Worm (Caenorhabditis elegans) whole organism, early embryonic: ENCODE data around the gene Y49F6A.12.

ENCODE experiments used
- F13C5.2 ChIP-seq: sonication (generic microtip); optimal IDR thresholded peaks from 2 replicates; lab custom pipeline; 2017; ENCODE audit warnings: mild to moderate bottlenecking, missing genetic modification characterization, inconsistent platforms, missing compliant biosample characterization
- ama-1 ChIP-seq: fragments of 150-350 bp; optimal IDR thresholded peaks from 2 replicates; lab custom pipeline; 2014
- ceh-13 ChIP-seq: fragments of 200-800 bp; sonication (Bioruptor generic); optimal IDR thresholded peaks from 2 replicates; lab custom pipeline; 2018; ENCODE audit warnings: mild to moderate bottlenecking, missing genetic modification characterization, missing compliant biosample characterization
- hmg-4 ChIP-seq: fragments of 200-800 bp; sonication (Bioruptor generic); optimal IDR thresholded peaks from 2 replicates; lab custom pipeline; 2018; ENCODE audit warnings: mild to moderate bottlenecking, missing genetic modification characterization, missing compliant biosample characterization
- pes-1 ChIP-seq: fragments of 200-800 bp; sonication (Bioruptor generic); IDR thresholded peaks from 2 replicates; pipeline ENCODE4 v1.3.6; 2022; ENCODE audit warnings: missing genetic modification reagents, missing genetic modification characterization, missing compliant biosample characterization
- tbx-37 ChIP-seq: fragments of 200-800 bp; sonication (Bioruptor generic); conservative IDR thresholded peaks from 2 replicates; pipeline ENCODE4 v1.3.6; 2022; ENCODE audit warnings: missing genetic modification reagents, missing genetic modification characterization, missing compliant biosample characterization
- tra-4 ChIP-seq: sonication (generic microtip); optimal IDR thresholded peaks from 2 replicates; lab custom pipeline; 2017; ENCODE audit warnings: missing genetic modification characterization, missing compliant biosample characterization

ce11 chrII:3562419-3562818 is 33.0 kb upstream of the Y49F6A.12 start, which contains the start of gene W10G11.3:
- no peak for TF ChIP-seq F13C5.2 (tag; lab: Kevin White, UChicago)
- no peak for TF ChIP-seq tbx-37 (GFP tag; lab: Robert Waterston, UW)
- no peak for TF ChIP-seq pes-1 (GFP tag; lab: Robert Waterston, UW)
- TF ChIP-seq hmg-4: no peak
- TF ChIP-seq ama-1 (lab: Kevin White, UChicago): no peak
- no peak for TF ChIP-seq tra-4 (tag; lab: Kevin White, UChicago)
- no peak for TF ChIP-seq ceh-13 (GFP tag; lab: Kevin White, UChicago)
